Worm (Caenorhabditis elegans) whole organism, L3 larva: Measurements from ENCODE around the gene pqn-74.
A peak's percentile ranks its signal among the peaks of the same experiment; 100 is the strongest.

Experiments
- R02D3.7 ChIP-seq: fragments of 150-350 bp; optimal IDR thresholded peaks from 2 replicates; lab custom pipeline; 2014; ENCODE audit warnings: missing biosample characterization, missing genetic modification characterization
- ZK546.5 ChIP-seq: sonication (generic microtip); optimal IDR thresholded peaks from 2 replicates; lab custom pipeline; 2017; ENCODE audit warnings: missing biosample characterization, missing genetic modification characterization
- aly-2 ChIP-seq: fragments of 150-350 bp; optimal IDR thresholded peaks from 2 replicates; lab custom pipeline; 2014; ENCODE audit warnings: missing biosample characterization, missing genetic modification characterization
- ama-1 ChIP-seq: fragments of 150-350 bp; optimal IDR thresholded peaks from 2 replicates; lab custom pipeline; 2018
- ceh-16 ChIP-seq: sonication (generic microtip); optimal IDR thresholded peaks from 2 replicates; lab custom pipeline; 2017; ENCODE audit warnings: missing biosample characterization, missing genetic modification characterization
- ceh-28 ChIP-seq: fragments of 150-350 bp; optimal IDR thresholded peaks from 2 replicates; lab custom pipeline; 2014; ENCODE audit warnings: missing biosample characterization, missing genetic modification reagents, missing genetic modification characterization
- ceh-82 ChIP-seq: fragments of 150-350 bp; optimal IDR thresholded peaks from 2 replicates; lab custom pipeline; 2014; ENCODE audit warnings: missing biosample characterization, missing genetic modification characterization
- ceh-9 ChIP-seq: sonication (generic microtip); optimal IDR thresholded peaks from 2 replicates; lab custom pipeline; 2018; ENCODE audit warnings: missing biosample characterization, missing genetic modification characterization
- daf-12 ChIP-seq: fragments of 150-350 bp; optimal IDR thresholded peaks from 2 replicates; lab custom pipeline; 2014; ENCODE audit warnings: missing biosample characterization, missing genetic modification reagents, missing genetic modification characterization
- egl-5 ChIP-seq: fragments of 150-350 bp; optimal IDR thresholded peaks from 2 replicates; lab custom pipeline; 2017; ENCODE audit warnings: missing biosample characterization, missing genetic modification reagents, missing genetic modification characterization, inconsistent platforms
- elt-2 ChIP-seq: sonication (generic microtip); optimal IDR thresholded peaks from 2 replicates; lab custom pipeline; 2016; ENCODE audit warnings: missing genetic modification reagents, mild to moderate bottlenecking, missing genetic modification characterization, missing compliant biosample characterization
- elt-3 ChIP-seq, 3 experiments: fragments of 150-350 bp in 1 of 3; sonication (generic microtip) in 2 of 3; optimal IDR thresholded peaks; 2 replicates in 2 of 3; 4 replicates in 1 of 3; lab custom pipeline; 2014 to 2017; ENCODE audit warnings: missing biosample characterization in 3 of 3, missing genetic modification characterization in 3 of 3
- fos-1 ChIP-seq: fragments of 150-350 bp; optimal IDR thresholded peaks from 2 replicates; lab custom pipeline; 2014; ENCODE audit warnings: missing biosample characterization, missing genetic modification characterization
- hmg-11 ChIP-seq: sonication (generic microtip); optimal IDR thresholded peaks from 2 replicates; lab custom pipeline; 2016; ENCODE audit warnings: missing genetic modification characterization, missing compliant biosample characterization
- lin-15B ChIP-seq: fragments of 150-350 bp; optimal IDR thresholded peaks from 2 replicates; lab custom pipeline; 2014; ENCODE audit warnings: missing biosample characterization, missing genetic modification characterization
- lin-39 ChIP-seq: fragments of 150-350 bp; optimal IDR thresholded peaks from 2 replicates; lab custom pipeline; 2018; ENCODE audit warnings: missing biosample characterization, missing genetic modification reagents, missing genetic modification characterization
- lsy-12 ChIP-seq: sonication (generic microtip); optimal IDR thresholded peaks from 2 replicates; lab custom pipeline; 2016; ENCODE audit warnings: mild to moderate bottlenecking, missing genetic modification characterization, missing compliant biosample characterization
- mml-1 ChIP-seq: fragments of 150-350 bp; sonication (generic microtip); optimal IDR thresholded peaks from 3 replicates; lab custom pipeline; 2014; ENCODE audit warnings: missing biosample characterization, missing genetic modification characterization
- nfya-1 ChIP-seq: sonication (generic microtip); optimal IDR thresholded peaks from 2 replicates; lab custom pipeline; 2017; ENCODE audit warnings: missing genetic modification characterization, mild to moderate bottlenecking, missing compliant biosample characterization, antibody characterized with exemption, moderate library complexity; ENCODE audit not compliant: insufficient read depth
- nhr-11 ChIP-seq: fragments of 150-350 bp; optimal IDR thresholded peaks from 2 replicates; lab custom pipeline; 2014; ENCODE audit warnings: missing biosample characterization, missing genetic modification characterization
- nhr-12 ChIP-seq: fragments of 150-350 bp; optimal IDR thresholded peaks from 2 replicates; lab custom pipeline; 2014; ENCODE audit warnings: missing biosample characterization, missing genetic modification characterization
- nhr-23 ChIP-seq: fragments of 150-350 bp; optimal IDR thresholded peaks from 2 replicates; lab custom pipeline; 2014; ENCODE audit warnings: missing biosample characterization, missing genetic modification reagents, missing genetic modification characterization
- nhr-237 ChIP-seq: fragments of 150-350 bp; optimal IDR thresholded peaks from 2 replicates; lab custom pipeline; 2014; ENCODE audit warnings: missing biosample characterization, missing genetic modification characterization
- nhr-28 ChIP-seq: fragments of 150-350 bp; optimal IDR thresholded peaks from 2 replicates; lab custom pipeline; 2014; ENCODE audit warnings: missing biosample characterization, missing genetic modification characterization
- nhr-43 ChIP-seq: sonication (generic microtip); optimal IDR thresholded peaks from 2 replicates; lab custom pipeline; 2016; ENCODE audit warnings: mild to moderate bottlenecking, missing genetic modification characterization, missing compliant biosample characterization; ENCODE audit not compliant: poor library complexity, severe bottlenecking
- pha-4 ChIP-seq: fragments of 150-350 bp; optimal IDR thresholded peaks from 2 replicates; lab custom pipeline; 2014; ENCODE audit warnings: missing biosample characterization, missing genetic modification reagents, missing genetic modification characterization
- pqm-1 ChIP-seq: fragments of 150-350 bp; optimal IDR thresholded peaks from 2 replicates; lab custom pipeline; 2017; ENCODE audit warnings: missing biosample characterization, missing genetic modification characterization, inconsistent platforms
- skn-1 ChIP-seq: fragments of 150-350 bp; optimal IDR thresholded peaks from 2 replicates; lab custom pipeline; 2014; ENCODE audit warnings: missing biosample characterization, missing genetic modification characterization
- tbx-2 ChIP-seq: sonication (generic microtip); optimal IDR thresholded peaks from 2 replicates; lab custom pipeline; 2016; ENCODE audit warnings: mild to moderate bottlenecking, missing genetic modification characterization, missing compliant biosample characterization
- unc-39 ChIP-seq: sonication (generic microtip); optimal IDR thresholded peaks from 4 replicates; lab custom pipeline; 2017; ENCODE audit warnings: missing biosample characterization, missing genetic modification characterization
- unc-62 ChIP-seq: fragments of 150-350 bp; sonication (generic microtip); optimal IDR thresholded peaks from 4 replicates; lab custom pipeline; 2014; ENCODE audit warnings: missing biosample characterization, missing genetic modification reagents, missing genetic modification characterization
- zag-1 ChIP-seq: fragments of 150-350 bp; optimal IDR thresholded peaks from 2 replicates; lab custom pipeline; 2014; ENCODE audit warnings: missing biosample characterization, missing genetic modification characterization
- ztf-11 ChIP-seq: fragments of 150-350 bp; optimal IDR thresholded peaks from 2 replicates; lab custom pipeline; 2014; ENCODE audit warnings: missing biosample characterization, missing genetic modification characterization

Gene pqn-74

ce11 chrIV:13331285-13331684 lies at the start of gene pqn-74:
TSS of gene pqn-74 (minus strand) at chrIV:13331406.
- TF ChIP-seq unc-39 (tag; lab: Kevin White, UChicago) (no peak), nfya-1 (no peak), pha-4 (peak; percentile 28)

DNA sequence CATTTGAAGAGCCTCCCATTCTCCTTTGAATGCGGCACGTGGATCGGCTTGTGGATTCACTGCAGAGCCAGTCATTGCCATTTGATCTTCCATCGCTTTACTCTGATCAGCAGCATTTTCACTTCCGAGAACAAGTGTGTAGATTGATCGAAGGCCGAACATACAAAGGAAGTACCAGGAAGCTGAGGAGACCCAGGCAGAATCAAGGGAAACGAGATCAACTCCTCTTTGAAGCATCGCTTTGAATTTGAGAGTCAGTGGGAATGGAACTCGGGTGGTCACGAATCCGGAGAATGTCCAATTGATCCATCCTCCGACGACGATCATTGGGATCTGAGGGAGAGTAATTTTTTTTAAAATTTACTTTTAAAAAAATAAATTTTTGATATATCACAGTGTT lies 49.3 kb upstream of the pqn-74 start:
- TF ChIP-seq skn-1 (tag; lab: Kevin White, UChicago) (no peak), ztf-11 (tag; lab: Kevin White, UChicago) (no peak), ama-1 (lab: Kevin White, UChicago) (no peak), ceh-16 (tag; lab: Kevin White, UChicago) (no peak), nhr-28 (tag; lab: Kevin White, UChicago) (no peak), ceh-82 (no peak), lsy-12 (tag; lab: Kevin White, UChicago) (no peak), elt-3 (tag; optimal IDR thresholded peaks at IDR 0.05; lab: Kevin White, UChicago) (no peak), egl-5 (tag; lab: Kevin White, UChicago) (no peak)

DNA sequence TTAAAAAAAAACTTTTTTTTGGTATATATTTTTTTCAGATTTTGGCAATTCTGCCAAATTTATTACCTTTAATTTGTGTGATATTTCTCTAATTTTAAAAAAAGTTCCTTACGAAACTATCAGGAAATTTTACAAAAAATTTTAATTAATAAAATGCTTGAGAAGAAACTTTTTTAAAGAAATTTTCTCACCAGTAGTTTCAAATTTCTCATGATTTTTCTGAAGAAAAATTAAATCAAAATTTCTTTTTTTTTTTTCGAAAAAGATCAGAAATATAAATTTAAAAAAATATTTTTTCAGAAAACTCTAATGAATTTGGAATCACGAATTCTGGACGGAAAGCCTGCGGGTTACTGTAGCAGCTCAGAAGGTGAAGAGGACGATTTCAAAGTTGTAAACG lies 46.5 kb upstream of the pqn-74 start, which contains the start of gene mau-8:
Gene mau-8, plus strand, starts transcription at position 301 of the 400 bp plus-strand sequence.
- TF ChIP-seq ceh-82, result no peak
- TF ChIP-seq elt-3 (tag; optimal IDR thresholded peaks at IDR 0.05; lab: Kevin White, UChicago), result no peak
- TF ChIP-seq pqm-1 (tag; lab: Kevin White, UChicago), result no peak
- TF ChIP-seq pha-4, result no peak
- no peak for TF ChIP-seq nfya-1

DNA sequence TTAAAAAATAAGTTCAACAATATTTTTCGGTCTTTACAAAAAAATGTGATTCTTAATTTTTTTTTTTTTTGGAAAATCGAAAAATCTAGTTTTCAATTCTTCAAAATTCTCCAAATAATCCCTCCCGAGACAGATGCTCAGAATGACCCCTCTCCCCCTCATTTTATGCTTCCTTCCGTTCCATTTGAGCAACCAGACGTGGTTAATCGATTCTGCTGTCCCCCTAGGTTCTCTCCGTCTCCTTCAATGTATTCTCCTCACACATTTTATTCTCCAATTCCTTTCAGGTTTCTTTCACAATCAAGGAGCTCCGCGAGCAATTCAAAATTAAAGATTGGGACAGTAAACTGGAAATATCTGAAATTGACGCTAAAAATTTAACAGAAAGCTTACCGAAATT lies 43.7 kb upstream of the pqn-74 start:
- TF ChIP-seq lin-39 (tag; lab: Kevin White, UChicago), result peak; percentile 10
- no peak for TF ChIP-seq daf-12 (tag; lab: Kevin White, UChicago)
- TF ChIP-seq hmg-11, result peak; percentile 36
- TF ChIP-seq unc-62 (GFP tag; lab: Kevin White, UChicago), result no peak
- no peak for TF ChIP-seq lin-15B
- TF ChIP-seq nhr-237, result no peak

DNA sequence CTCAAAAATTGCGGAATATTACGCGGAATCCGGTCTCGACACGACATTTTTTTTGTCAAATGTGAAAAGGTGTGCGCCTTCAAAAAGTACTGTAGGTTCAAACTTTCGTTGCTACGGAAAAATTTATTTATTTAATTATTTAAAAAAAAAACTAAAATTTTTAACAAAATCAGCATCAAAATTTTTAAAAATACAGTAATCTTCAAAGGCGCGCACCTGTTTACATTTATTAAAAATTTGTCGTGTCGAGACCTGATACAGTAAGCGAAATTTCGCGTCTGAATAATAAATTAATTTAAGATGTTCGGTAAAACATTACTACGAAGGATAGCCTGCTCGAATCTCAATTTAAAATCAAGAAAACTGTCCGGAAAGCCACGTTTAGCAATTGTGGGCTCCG lies 40.5 kb upstream of the pqn-74 start, which contains the start of gene Y62E10A.6:
Gene Y62E10A.6, plus strand, starts transcription at position 301 of the 400 bp plus-strand sequence.
- TF ChIP-seq ceh-28 (tag; lab: Kevin White, UChicago) (no peak), nhr-12 (tag; lab: Kevin White, UChicago) (no peak), tbx-2 (tag; lab: Kevin White, UChicago) (no peak), ZK546.5 (tag; lab: Kevin White, UChicago) (no peak), R02D3.7 (no peak), skn-1 (tag; lab: Kevin White, UChicago) (no peak), mml-1 (tag; lab: Kevin White, UChicago) (no peak), nhr-11 (tag; lab: Kevin White, UChicago) (no peak), zag-1 (tag; lab: Kevin White, UChicago) (no peak), fos-1 (no peak), lin-15B (no peak), lsy-12 (tag; lab: Kevin White, UChicago) (no peak), nfya-1 (no peak), aly-2 (tag; lab: Kevin White, UChicago) (no peak), pha-4 (no peak)

DNA sequence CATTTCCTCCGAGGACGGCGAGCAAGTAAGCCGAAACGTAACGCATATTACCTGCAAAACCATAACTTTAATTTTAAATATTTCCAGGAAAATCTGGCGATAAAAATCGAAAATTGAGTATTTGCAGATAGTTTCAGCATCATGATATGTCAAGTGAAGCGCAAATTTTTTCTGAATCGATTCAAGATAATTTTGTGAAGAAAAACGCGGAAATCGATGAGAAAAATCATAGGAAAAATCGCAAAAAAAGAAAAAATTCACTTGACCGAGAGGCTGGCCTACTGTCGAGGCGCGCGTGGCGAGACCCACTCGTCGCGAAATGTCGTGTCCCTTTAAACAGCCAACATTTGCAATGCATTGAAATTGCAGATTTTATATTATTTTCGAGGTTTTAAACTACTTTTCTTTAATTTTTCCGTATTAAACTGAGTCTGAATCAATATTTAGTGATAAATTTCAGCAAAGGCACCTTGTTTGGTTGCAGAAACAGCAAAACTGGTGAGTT lies 39.1 kb upstream of the pqn-74 start, which contains the start of the genes rla-2, popl-7 and Y62E10A.24:
Gene rla-2, minus strand, starts transcription at position 51 of the 505 bp plus-strand sequence.
Gene popl-7, plus strand, starts transcription at position 455 of the 505 bp plus-strand sequence.
Gene Y62E10A.24, plus strand, starts transcription at position 476 of the 505 bp plus-strand sequence.
- TF ChIP-seq ztf-11 (tag; lab: Kevin White, UChicago) (no peak), nhr-43 (tag; lab: Kevin White, UChicago) (no peak), pha-4 (peak; percentile 42), ceh-9 (tag; lab: Kevin White, UChicago) (no peak), hmg-11 (peak; percentile 54), nfya-1 (peak; percentile 72), lin-15B (peak; percentile 36), elt-2 (tag; lab: Kevin White, UChicago) (peak; percentile 6), mml-1 (tag; lab: Kevin White, UChicago) (no peak), nhr-23 (tag; lab: Kevin White, UChicago) (peak; percentile 28)
